Worm (Caenorhabditis elegans): ENCODE measurements around the gene R08C7.5.

The R08C7.5 gene

ce11 chrIV:4446884-4447283, 16.9 kb downstream of the R08C7.5 start:
- no peak for TF ChIP-seq unc-62 (GFP tag; optimal IDR thresholded peaks at IDR 0.05)
- no peak for TF ChIP-seq ceh-8 (GFP tag; optimal IDR thresholded peaks at IDR 0.05)
- no peak for TF ChIP-seq nhr-84 (tag; optimal IDR thresholded peaks at IDR 0.05)
- TF ChIP-seq nhr-71 (tag; optimal IDR thresholded peaks at IDR 0.05), result peak; percentile 63
- TF ChIP-seq ceh-63 (GFP tag; optimal IDR thresholded peaks at IDR 0.05), result no peak
- peak; percentile 10 for TF ChIP-seq hpl-2 (GFP tag; optimal IDR thresholded peaks at IDR 0.05)
- TF ChIP-seq nhr-20 (tag; optimal IDR thresholded peaks at IDR 0.05), result peak; percentile 54
- TF ChIP-seq sptf-1 (tag; optimal IDR thresholded peaks at IDR 0.05), result no peak
- no peak for TF ChIP-seq lin-15B (tag; optimal IDR thresholded peaks at IDR 0.05)
- no peak for TF ChIP-seq sup-37 (GFP tag; optimal IDR thresholded peaks at IDR 0.05)
- TF ChIP-seq jun-1 (tag; optimal IDR thresholded peaks at IDR 0.05), result peak; percentile 47
- TF ChIP-seq egl-13 (tag; optimal IDR thresholded peaks at IDR 0.05), result no peak
- TF ChIP-seq pax-3 (tag; optimal IDR thresholded peaks at IDR 0.05), result no peak
- no peak for TF ChIP-seq blmp-1 (tag; optimal IDR thresholded peaks at IDR 0.05)
- no peak for TF ChIP-seq ztf-4 (tag; optimal IDR thresholded peaks at IDR 0.05)
- TF ChIP-seq efl-3 (GFP tag; optimal IDR thresholded peaks at IDR 0.05), result no peak
- peak; percentile 21 for TF ChIP-seq xbp-1 (tag; optimal IDR thresholded peaks at IDR 0.05)
- TF ChIP-seq ces-1 (GFP tag; optimal IDR thresholded peaks at IDR 0.05), result no peak
- TF ChIP-seq lin-35 (GFP tag; optimal IDR thresholded peaks at IDR 0.05), result peak; percentile 46 to 59
- no peak for TF ChIP-seq lir-3 (tag; optimal IDR thresholded peaks at IDR 0.05; ENCODE audit: poor library complexity)
- peak; percentile 34 for TF ChIP-seq fos-1 (tag; optimal IDR thresholded peaks at IDR 0.05)
- TF ChIP-seq elt-3 (tag; optimal IDR thresholded peaks at IDR 0.05), result peak in 1 of 6 experiments; percentile 15
- no peak for TF ChIP-seq egl-27 (tag; optimal IDR thresholded peaks at IDR 0.05)
- peak; percentile 41 for TF ChIP-seq rnt-1 (tag; optimal IDR thresholded peaks at IDR 0.05)
- no peak for TF ChIP-seq ceh-90 (tag; optimal IDR thresholded peaks at IDR 0.05)
- no peak for TF ChIP-seq Y116A8C.19 (tag; optimal IDR thresholded peaks at IDR 0.05; ENCODE audit: borderline replicate concordance)
- TF ChIP-seq pag-3 (tag; optimal IDR thresholded peaks at IDR 0.05; ENCODE audit: borderline replicate concordance, insufficient read depth), result no peak
- TF ChIP-seq aha-1 (tag; optimal IDR thresholded peaks at IDR 0.05), result no peak
- TF ChIP-seq lsy-2 (tag; optimal IDR thresholded peaks at IDR 0.05), result peak; percentile 62 to 82
- TF ChIP-seq fkh-8 (tag; optimal IDR thresholded peaks at IDR 0.05), result no peak
- no peak for TF ChIP-seq isw-1 (GFP tag; IDR thresholded peaks at IDR 0.05)
- TF ChIP-seq lin-39 (tag; optimal IDR thresholded peaks at IDR 0.05), result no peak
- no peak for TF ChIP-seq dsc-1 (tag; optimal IDR thresholded peaks at IDR 0.05)
- TF ChIP-seq unc-30 (tag; optimal IDR thresholded peaks at IDR 0.05), result no peak
- no peak for TF ChIP-seq sox-4 (tag; optimal IDR thresholded peaks at IDR 0.05)
- TF ChIP-seq irx-1 (tag; optimal IDR thresholded peaks at IDR 0.05), result no peak
- no peak for TF ChIP-seq F16B12.6 (tag; optimal IDR thresholded peaks at IDR 0.05)
- no peak for TF ChIP-seq tlp-1 (tag; optimal IDR thresholded peaks at IDR 0.05)
- TF ChIP-seq aly-2 (tag; optimal IDR thresholded peaks at IDR 0.05), result peak; percentile 16
- TF ChIP-seq mef-2 (tag; optimal IDR thresholded peaks at IDR 0.05), result no peak
- TF ChIP-seq ceh-82 (tag; optimal IDR thresholded peaks at IDR 0.05), result peak in 2 of 3 experiments; percentile 16
- no peak for TF ChIP-seq unc-98 (GFP tag; IDR thresholded peaks at IDR 0.05)
- peak in 1 of 2 experiments; percentile 43 for TF ChIP-seq mdl-1 (tag; optimal IDR thresholded peaks at IDR 0.05)
- no peak for TF ChIP-seq vab-15 (tag; optimal IDR thresholded peaks at IDR 0.05)
- no peak for TF ChIP-seq nhr-76 (tag; optimal IDR thresholded peaks at IDR 0.05)
- no peak for TF ChIP-seq alr-1 (tag; optimal IDR thresholded peaks at IDR 0.05; ENCODE audit: borderline replicate concordance)
- peak; percentile 39 for TF ChIP-seq nhr-85 (tag)
- no peak for TF ChIP-seq C34B4.2 (tag; optimal IDR thresholded peaks at IDR 0.05)
- TF ChIP-seq lin-13 (GFP tag; optimal IDR thresholded peaks at IDR 0.05), result no peak
- peak; percentile 13 to 45 (median 30) for TF ChIP-seq dpl-1 (GFP tag; optimal IDR thresholded peaks at IDR 0.05)
- TF ChIP-seq nhr-12 (tag; optimal IDR thresholded peaks at IDR 0.05), result no peak
- TF ChIP-seq fkh-10 (GFP tag; optimal IDR thresholded peaks at IDR 0.05), result no peak
- TF ChIP-seq zip-4 (GFP tag; optimal IDR thresholded peaks at IDR 0.05), result peak; percentile 2

Measured in whole organism, L1 larva.